Worm (Caenorhabditis elegans): ENCODE measurements around the gene nhr-232.

Gene nhr-232

ce11 chrV:10256050-10256449, at the start of gene nhr-232:
Gene nhr-232 (plus strand): TSS chrV:10256170.
- no peak for TF ChIP-seq unc-62 (GFP tag; optimal IDR thresholded peaks at IDR 0.05)

- TF ChIP-seq unc-62 (GFP tag; optimal IDR thresholded peaks at IDR 0.05), result no peak
Observed at ce11 chrV:10206502-10206901, 49.5 kb upstream of the nhr-232 start, which contains the start of gene rpc-25. Gene rpc-25 (minus strand): TSS chrV:10206602.

ce11 chrV:10210244-10210643, 45.7 kb upstream of the nhr-232 start, which contains the start of gene tftc-3:
Gene tftc-3 (minus strand): TSS chrV:10210344.
- no peak for TF ChIP-seq unc-62 (GFP tag; optimal IDR thresholded peaks at IDR 0.05)

ce11 chrV:10212027-10212426, 43.9 kb upstream of the nhr-232 start, which contains the start of gene zhit-3:
Gene zhit-3 (minus strand): TSS chrV:10212127.
- no peak for TF ChIP-seq unc-62 (GFP tag; optimal IDR thresholded peaks at IDR 0.05)

ce11 chrV:10212627-10213026, 43.3 kb upstream of the nhr-232 start, which contains the start of gene hpo-40:
Gene hpo-40 (plus strand): TSS chrV:10212927.
- no peak for TF ChIP-seq unc-62 (GFP tag; optimal IDR thresholded peaks at IDR 0.05)

ce11 chrV:10216724-10217123, 39.2 kb upstream of the nhr-232 start, which contains the start of gene ZK856.14:
Gene ZK856.14 (plus strand): TSS chrV:10217024.
- no peak for TF ChIP-seq unc-62 (GFP tag; optimal IDR thresholded peaks at IDR 0.05)

- no peak for TF ChIP-seq unc-62 (GFP tag; optimal IDR thresholded peaks at IDR 0.05)
Observed at ce11 chrV:10220605-10221004, 35.4 kb upstream of the nhr-232 start, which contains the start of gene C12D8.13. Gene C12D8.13 (minus strand): TSS chrV:10220705.

ce11 chrV:10221317-10221716, 34.7 kb upstream of the nhr-232 start, which contains the start of the genes fipr-5 and fipr-9:
Gene fipr-5 (minus strand): TSS chrV:10221417.
Gene fipr-9 (plus strand): TSS chrV:10221662.
- no peak for TF ChIP-seq unc-62 (GFP tag; optimal IDR thresholded peaks at IDR 0.05)

- no peak for TF ChIP-seq unc-62 (GFP tag; optimal IDR thresholded peaks at IDR 0.05)
Observed at ce11 chrV:10222007-10222406, 34.0 kb upstream of the nhr-232 start, which contains the start of gene C12D8.20. Gene C12D8.20 (plus strand): TSS chrV:10222307.

ce11 chrV:10224619-10225018, 31.4 kb upstream of the nhr-232 start:
- TF ChIP-seq unc-62 (GFP tag; optimal IDR thresholded peaks at IDR 0.05), result no peak

- TF ChIP-seq unc-62 (GFP tag; optimal IDR thresholded peaks at IDR 0.05), result no peak
Observed at ce11 chrV:10225610-10226009, 30.4 kb upstream of the nhr-232 start, which contains the start of gene daf-36. Gene daf-36 (minus strand): TSS chrV:10225710.

ce11 chrV:10227333-10227732, 28.6 kb upstream of the nhr-232 start, which contains the start of gene ttr-19:
Gene ttr-19 (minus strand): TSS chrV:10227433.
- no peak for TF ChIP-seq unc-62 (GFP tag; optimal IDR thresholded peaks at IDR 0.05)

- no peak for TF ChIP-seq unc-62 (GFP tag; optimal IDR thresholded peaks at IDR 0.05)
Observed at ce11 chrV:10228360-10228759, 27.6 kb upstream of the nhr-232 start, which contains the start of gene fipr-4. Gene fipr-4 (minus strand): TSS chrV:10228460.

- TF ChIP-seq unc-62 (GFP tag; optimal IDR thresholded peaks at IDR 0.05), result no peak
Observed at ce11 chrV:10229222-10229879, 26.6 kb upstream of the nhr-232 start, which contains the start of the genes pyt-1 and fipr-7. Gene pyt-1 (minus strand): TSS chrV:10229322. Gene fipr-7 (plus strand): TSS chrV:10229829.

ce11 chrV:10230932-10231331, 25.0 kb upstream of the nhr-232 start, which contains the start of gene fipr-6:
Gene fipr-6 (plus strand): TSS chrV:10231232.
- no peak for TF ChIP-seq unc-62 (GFP tag; optimal IDR thresholded peaks at IDR 0.05)

- TF ChIP-seq unc-62 (GFP tag; optimal IDR thresholded peaks at IDR 0.05), result no peak
Observed at ce11 chrV:10233330-10233729, 22.6 kb upstream of the nhr-232 start, which contains the start of gene str-182. Gene str-182 (minus strand): TSS chrV:10233430.

- no peak for TF ChIP-seq unc-62 (GFP tag; optimal IDR thresholded peaks at IDR 0.05)
Observed at ce11 chrV:10237171-10237570, 18.8 kb upstream of the nhr-232 start.
